Fruit fly (Drosophila melanogaster) whole organism, prepupa: Measurements from ENCODE around the gene Ets65A.

Experiments
- Blimp-1 ChIP-seq: fragments of 200-800 bp; sonication (Bioruptor generic); optimal IDR thresholded peaks from 3 replicates; lab custom pipeline; 2017; ENCODE audit warnings: missing biosample characterization, missing genetic modification characterization, mild to moderate bottlenecking, moderate library complexity, missing genetic modification reagents
- CG10631 ChIP-seq: fragments of 200-800 bp; sonication (Bioruptor generic); optimal IDR thresholded peaks from 2 replicates; lab custom pipeline; 2016; ENCODE audit warnings: missing biosample characterization, missing genetic modification characterization
- CG10669 ChIP-seq: fragments of 200-800 bp; sonication (Bioruptor generic); optimal IDR thresholded peaks from 3 replicates; lab custom pipeline; 2018; ENCODE audit warnings: missing biosample characterization, mild to moderate bottlenecking, missing genetic modification characterization, moderate library complexity
- CG11294 ChIP-seq: fragments of 200-800 bp; sonication (Bioruptor generic); IDR thresholded peaks from 2 replicates; pipeline ENCODE4 v1.3.6; 2022; ENCODE audit warnings: missing biosample characterization, missing genetic modification characterization
- CG11902 ChIP-seq: fragments of 200-800 bp; sonication (Bioruptor generic); optimal IDR thresholded peaks from 3 replicates; lab custom pipeline; 2016; ENCODE audit warnings: missing biosample characterization, missing genetic modification characterization
- CG15336 ChIP-seq: fragments of 200-800 bp; sonication (Bioruptor generic); IDR thresholded peaks from 2 replicates; pipeline ENCODE4 v1.3.6; 2022; ENCODE audit warnings: missing biosample characterization, missing genetic modification characterization
- CG1621 ChIP-seq: fragments of 200-800 bp; sonication (Bioruptor generic); optimal IDR thresholded peaks from 3 replicates; lab custom pipeline; 2018; ENCODE audit warnings: missing biosample characterization, mild to moderate bottlenecking, missing genetic modification characterization
- CG16779 ChIP-seq: fragments of 200-800 bp; sonication (Bioruptor generic); optimal IDR thresholded peaks from 3 replicates; lab custom pipeline; 2017; ENCODE audit warnings: missing biosample characterization, mild to moderate bottlenecking, missing genetic modification characterization
- CG3032 ChIP-seq: fragments of 200-800 bp; optimal IDR thresholded peaks from 2 replicates; lab custom pipeline; 2019; ENCODE audit warnings: missing biosample characterization, mild to moderate bottlenecking, missing genetic modification characterization, moderate library complexity
- CG31627 ChIP-seq: fragments of 200-800 bp; sonication (Bioruptor generic); optimal IDR thresholded peaks from 3 replicates; lab custom pipeline; 2016; ENCODE audit warnings: missing biosample characterization, missing genetic modification characterization
- CG3919 ChIP-seq: fragments of 200-800 bp; sonication (Bioruptor generic); optimal IDR thresholded peaks from 3 replicates; lab custom pipeline; 2016; ENCODE audit warnings: missing biosample characterization, missing genetic modification characterization
- CG4318 ChIP-seq: fragments of 200-800 bp; sonication (Bioruptor generic); optimal IDR thresholded peaks from 3 replicates; lab custom pipeline; 2017; ENCODE audit warnings: missing biosample characterization, mild to moderate bottlenecking, missing genetic modification characterization
- CG6276 ChIP-seq: fragments of 200-800 bp; sonication (Bioruptor generic); optimal IDR thresholded peaks from 2 replicates; lab custom pipeline; 2017; ENCODE audit warnings: missing biosample characterization, mild to moderate bottlenecking, missing genetic modification characterization
- CG6792 ChIP-seq: fragments of 200-800 bp; sonication (Bioruptor generic); optimal IDR thresholded peaks from 3 replicates; lab custom pipeline; 2016; ENCODE audit warnings: missing biosample characterization, missing genetic modification characterization
- CG6854 ChIP-seq: fragments of 200-800 bp; sonication (Bioruptor generic); optimal IDR thresholded peaks from 2 replicates; lab custom pipeline; 2017; ENCODE audit warnings: missing biosample characterization, mild to moderate bottlenecking, missing genetic modification characterization
- CG7368 ChIP-seq: fragments of 200-800 bp; sonication (Bioruptor generic); optimal IDR thresholded peaks from 3 replicates; lab custom pipeline; 2016; ENCODE audit warnings: missing biosample characterization, missing genetic modification characterization
- CG8119 ChIP-seq: fragments of 200-800 bp; sonication (Bioruptor generic); IDR thresholded peaks from 3 replicates; pipeline ENCODE4 v1.3.6; 2022; ENCODE audit warnings: missing biosample characterization, missing genetic modification characterization
- CG8319 ChIP-seq: fragments of 200-800 bp; sonication (Bioruptor generic); optimal IDR thresholded peaks from 3 replicates; lab custom pipeline; 2016; ENCODE audit warnings: missing biosample characterization, missing genetic modification characterization
- CG8632 ChIP-seq: fragments of 200-800 bp; sonication (Bioruptor generic); optimal IDR thresholded peaks from 3 replicates; lab custom pipeline; 2016; ENCODE audit warnings: missing biosample characterization, missing genetic modification characterization
- CG9139 ChIP-seq: fragments of 200-800 bp; sonication (Bioruptor generic); optimal IDR thresholded peaks from 3 replicates; lab custom pipeline; 2017; ENCODE audit warnings: missing biosample characterization, mild to moderate bottlenecking, missing genetic modification characterization
- Eip75B ChIP-seq: fragments of 200-800 bp; sonication (Bioruptor generic); optimal IDR thresholded peaks from 3 replicates; lab custom pipeline; 2016; ENCODE audit warnings: missing biosample characterization, missing genetic modification characterization
- Eip78C ChIP-seq: fragments of 200-800 bp; sonication (Bioruptor generic); peaks from one replicate; lab custom pipeline; 2016; ENCODE audit warnings: missing biosample characterization, missing genetic modification characterization
- Eip93F ChIP-seq: fragments of 200-800 bp; sonication (Bioruptor generic); optimal IDR thresholded peaks from 2 replicates; lab custom pipeline; 2016; ENCODE audit warnings: missing biosample characterization, mild to moderate bottlenecking, missing genetic modification characterization
- Ets21C ChIP-seq: fragments of 200-800 bp; sonication (Bioruptor generic); optimal IDR thresholded peaks from 3 replicates; lab custom pipeline; 2016; ENCODE audit warnings: missing biosample characterization, missing genetic modification characterization
- Gug ChIP-seq: fragments of 200-800 bp; sonication (Bioruptor generic); IDR thresholded peaks from 2 replicates; pipeline ENCODE4 v1.3.6; 2022; ENCODE audit warnings: missing biosample characterization, missing genetic modification characterization
- Hr38 ChIP-seq: sonication (Bioruptor generic); optimal IDR thresholded peaks from 2 replicates; lab custom pipeline; 2016; ENCODE audit warnings: missing biosample characterization, missing genetic modification characterization
- Hr39 ChIP-seq: fragments of 200-800 bp; sonication (Bioruptor generic); optimal IDR thresholded peaks from 2 replicates; lab custom pipeline; 2016; ENCODE audit warnings: missing biosample characterization, missing genetic modification characterization
- Lpt ChIP-seq: fragments of 200-800 bp; sonication (Bioruptor generic); optimal IDR thresholded peaks from 3 replicates; lab custom pipeline; 2016; ENCODE audit warnings: missing biosample characterization, missing genetic modification characterization
- Met ChIP-seq: fragments of 200-800 bp; sonication (Bioruptor generic); optimal IDR thresholded peaks from 3 replicates; lab custom pipeline; 2016; ENCODE audit warnings: missing biosample characterization, missing genetic modification characterization
- OdsH ChIP-seq: fragments of 200-800 bp; sonication (Bioruptor generic); optimal IDR thresholded peaks from 3 replicates; lab custom pipeline; 2016; ENCODE audit warnings: missing biosample characterization, missing genetic modification characterization
- Sox102F ChIP-seq: fragments of 200-800 bp; sonication (Bioruptor generic); optimal IDR thresholded peaks from 2 replicates; lab custom pipeline; 2016; ENCODE audit warnings: missing biosample characterization, mild to moderate bottlenecking, missing genetic modification characterization
- Sox14 ChIP-seq: fragments of 200-800 bp; sonication (Bioruptor generic); optimal IDR thresholded peaks from 3 replicates; lab custom pipeline; 2016; ENCODE audit warnings: missing biosample characterization, missing genetic modification characterization
- Sox15 ChIP-seq: fragments of 200-800 bp; sonication (Bioruptor generic); optimal IDR thresholded peaks from 3 replicates; lab custom pipeline; 2016; ENCODE audit warnings: missing biosample characterization, missing genetic modification characterization
- achi ChIP-seq: fragments of 200-800 bp; sonication (Bioruptor generic); optimal IDR thresholded peaks from 3 replicates; lab custom pipeline; 2016; ENCODE audit warnings: missing biosample characterization, missing genetic modification characterization
- acj6 ChIP-seq: fragments of 200-800 bp; sonication (Bioruptor generic); optimal IDR thresholded peaks from 3 replicates; lab custom pipeline; 2016; ENCODE audit warnings: missing biosample characterization, missing genetic modification characterization
- cyc ChIP-seq: fragments of 200-800 bp; sonication (Bioruptor generic); optimal IDR thresholded peaks from 3 replicates; lab custom pipeline; 2016; ENCODE audit warnings: missing biosample characterization, missing genetic modification characterization
- dac ChIP-seq: fragments of 200-800 bp; sonication (Bioruptor generic); optimal IDR thresholded peaks from 2 replicates; lab custom pipeline; 2017; ENCODE audit warnings: missing biosample characterization, mild to moderate bottlenecking, missing genetic modification characterization
- eg ChIP-seq: fragments of 200-800 bp; sonication (Bioruptor generic); IDR thresholded peaks from 3 replicates; pipeline ENCODE4 v1.3.6; 2022; ENCODE audit warnings: missing biosample characterization, missing genetic modification characterization
- esn ChIP-seq: fragments of 200-800 bp; sonication (Bioruptor generic); optimal IDR thresholded peaks from 2 replicates; lab custom pipeline; 2016; ENCODE audit warnings: missing biosample characterization, mild to moderate bottlenecking, missing genetic modification characterization, moderate library complexity
- fd59A ChIP-seq: fragments of 200-800 bp; sonication (Bioruptor generic); optimal IDR thresholded peaks from 2 replicates; lab custom pipeline; 2017; ENCODE audit warnings: missing biosample characterization, mild to moderate bottlenecking, missing genetic modification characterization, missing genetic modification reagents
- fd85E ChIP-seq: fragments of 200-800 bp; sonication (Bioruptor generic); optimal IDR thresholded peaks from 3 replicates; lab custom pipeline; 2016; ENCODE audit warnings: missing biosample characterization, missing genetic modification characterization
- fkh ChIP-seq: fragments of 200-800 bp; sonication (Bioruptor generic); optimal IDR thresholded peaks from 3 replicates; lab custom pipeline; 2017; ENCODE audit warnings: missing biosample characterization, mild to moderate bottlenecking, missing genetic modification characterization, moderate library complexity
- net ChIP-seq: fragments of 200-800 bp; sonication (Bioruptor generic); optimal IDR thresholded peaks from 3 replicates; lab custom pipeline; 2016; ENCODE audit warnings: missing biosample characterization, missing genetic modification characterization
- pdm3 ChIP-seq: fragments of 200-800 bp; sonication (Bioruptor generic); optimal IDR thresholded peaks from 3 replicates; lab custom pipeline; 2016; ENCODE audit warnings: missing biosample characterization, missing genetic modification characterization
- salr ChIP-seq, 2 experiments: fragments of 200-800 bp; sonication (Bioruptor generic); optimal IDR thresholded peaks; 3 replicates each; lab custom pipeline; 2016 to 2018; ENCODE audit warnings: missing biosample characterization in 2 of 2, missing genetic modification characterization in 2 of 2, mild to moderate bottlenecking in 1 of 2
- spab ChIP-seq: fragments of 200-800 bp; sonication (Bioruptor generic); optimal IDR thresholded peaks from 2 replicates; lab custom pipeline; 2017; ENCODE audit warnings: missing biosample characterization, mild to moderate bottlenecking, missing genetic modification characterization, missing genetic modification reagents
- ss ChIP-seq, 2 experiments: fragments of 200-800 bp; sonication (Bioruptor generic); optimal IDR thresholded peaks; 2 replicates in 1 of 2; 3 replicates in 1 of 2; lab custom pipeline; 2017 to 2018; ENCODE audit warnings: mild to moderate bottlenecking in 2 of 2, missing biosample characterization in 2 of 2, missing genetic modification characterization in 2 of 2, moderate library complexity in 1 of 2
- svp ChIP-seq: fragments of 200-800 bp; sonication (Bioruptor generic); peaks from one replicate; lab custom pipeline; 2016; ENCODE audit warnings: missing biosample characterization, missing genetic modification characterization
- vri ChIP-seq: fragments of 200-800 bp; sonication (Bioruptor generic); optimal IDR thresholded peaks from 3 replicates; lab custom pipeline; 2016; ENCODE audit warnings: missing biosample characterization, mild to moderate bottlenecking, missing genetic modification characterization

Ets65A gene

dm6 chr3L:6082561-6082960, 14.9 kb upstream of the Ets65A start, which contains the start of gene CG13293:
CG13293 (plus strand) TSS chr3L:6082883.
- TF ChIP-seq achi, result peak; percentile 88
- TF ChIP-seq Blimp-1 (GFP tag; lab: Kevin White, UChicago), result no peak
- TF ChIP-seq acj6 (GFP tag; lab: Kevin White, UChicago), result no peak
- no peak for TF ChIP-seq pdm3 (GFP tag; lab: Kevin White, UChicago)
- TF ChIP-seq Sox14 (GFP tag; lab: Kevin White, UChicago), result no peak
- no peak for TF ChIP-seq CG10669 (GFP tag; lab: Kevin White, UChicago)
- TF ChIP-seq CG8119 (GFP tag; lab: Robert Waterston, UW), result no peak
- TF ChIP-seq Sox102F, result no peak
- TF ChIP-seq Eip78C (GFP tag; lab: Kevin White, UChicago), result no peak
- TF ChIP-seq, all 60 proteins: peak for 1

DNA sequence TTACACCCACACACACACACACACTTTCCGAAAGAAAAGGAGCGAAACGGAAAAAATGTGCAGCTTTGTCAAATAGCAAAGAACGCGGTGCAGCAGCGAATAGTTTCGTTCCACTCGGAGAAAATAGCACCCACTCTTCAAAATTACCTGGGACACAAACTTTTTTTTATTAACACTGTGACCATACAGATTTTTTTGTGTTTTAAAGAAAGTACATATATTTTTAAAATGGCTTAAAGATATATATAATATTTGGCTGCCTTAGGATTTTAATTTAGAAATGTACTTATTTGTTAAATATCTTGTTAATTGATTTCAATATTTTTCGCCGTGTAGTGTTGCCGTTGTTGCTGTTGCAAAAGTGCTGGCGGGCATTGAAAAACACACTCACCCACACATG, 13.0 kb upstream of the Ets65A start:
- no peak for TF ChIP-seq net (GFP tag; lab: Kevin White, UChicago)
- peak; percentile 46 for TF ChIP-seq pdm3 (GFP tag; lab: Kevin White, UChicago)
- TF ChIP-seq vri (GFP tag; lab: Kevin White, UChicago), result no peak
- peak; percentile 56 for TF ChIP-seq CG4318 (GFP tag; lab: Kevin White, UChicago)
- no peak for TF ChIP-seq CG11902 (GFP tag; lab: Kevin White, UChicago)
- peak; percentile 38 for TF ChIP-seq svp (GFP tag; lab: Kevin White, UChicago)
- no peak for TF ChIP-seq CG31627 (GFP tag; lab: Kevin White, UChicago)
- TF ChIP-seq Hr38 (GFP tag; lab: Kevin White, UChicago), result no peak
- peak; percentile 73 for TF ChIP-seq CG8119 (GFP tag; lab: Robert Waterston, UW)
- peak; percentile 6 for TF ChIP-seq esn (GFP tag; lab: Kevin White, UChicago)
- peak; percentile 64 for TF ChIP-seq OdsH (GFP tag; lab: Kevin White, UChicago)
- no peak for TF ChIP-seq Ets21C
- peak; percentile 19 for TF ChIP-seq CG10669 (GFP tag; lab: Kevin White, UChicago)
- no peak for TF ChIP-seq fd59A (GFP tag; lab: Kevin White, UChicago)
- TF ChIP-seq dac (GFP tag; lab: Kevin White, UChicago), result no peak
- TF ChIP-seq Blimp-1 (GFP tag; lab: Kevin White, UChicago), result no peak
- peak; percentile 63 for TF ChIP-seq CG10631
- no peak for TF ChIP-seq CG1621
- TF ChIP-seq Lpt (GFP tag; lab: Kevin White, UChicago), result no peak
- TF ChIP-seq CG6276 (GFP tag; lab: Kevin White, UChicago), result peak; percentile 19
- peak; percentile 75 for TF ChIP-seq CG15336 (GFP tag; lab: Robert Waterston, UW)
- TF ChIP-seq Met (GFP tag; lab: Kevin White, UChicago), result no peak
- no peak; the same call in 2 of the 3 replicates for TF ChIP-seq eg (GFP tag; lab: Robert Waterston, UW)
- TF ChIP-seq CG11294, result no peak; the same call in 1 of the 2 replicates
- peak; percentile 45 for TF ChIP-seq Gug (GFP tag; lab: Robert Waterston, UW)
- peak; percentile 46 for TF ChIP-seq acj6 (GFP tag; lab: Kevin White, UChicago)
- no peak for TF ChIP-seq Sox102F
- peak; percentile 14 for TF ChIP-seq CG3919
- peak; percentile 82 for TF ChIP-seq Eip78C (GFP tag; lab: Kevin White, UChicago)
- TF ChIP-seq fkh (GFP tag; lab: Kevin White, UChicago), result no peak
- no peak for TF ChIP-seq CG9139 (GFP tag; lab: Kevin White, UChicago)
- no peak for TF ChIP-seq CG8319 (GFP tag; lab: Kevin White, UChicago)
- TF ChIP-seq fd85E, result no peak
- no peak for TF ChIP-seq CG8632 (GFP tag; lab: Kevin White, UChicago)
- peak; percentile 9 for TF ChIP-seq Eip75B (GFP tag; lab: Kevin White, UChicago)
- TF ChIP-seq Eip93F, result no peak
- no peak for TF ChIP-seq Hr39 (GFP tag; lab: Kevin White, UChicago)
- TF ChIP-seq CG7368, result no peak
- peak in 1 of 2 experiments; percentile 46 for TF ChIP-seq salr (GFP tag; optimal IDR thresholded peaks at IDR 0.05; lab: Kevin White, UChicago)
- TF ChIP-seq CG6854 (GFP tag; lab: Kevin White, UChicago), result no peak
- TF ChIP-seq CG3032 (tag; lab: Kevin White, UChicago), result peak; percentile 26
- TF ChIP-seq achi, result peak; percentile 45
- no peak for TF ChIP-seq CG6792 (GFP tag; lab: Kevin White, UChicago)
- no peak for TF ChIP-seq spab (GFP tag; lab: Kevin White, UChicago)
- peak; percentile 7 for TF ChIP-seq Sox14 (GFP tag; lab: Kevin White, UChicago)
- TF ChIP-seq CG16779, result no peak
- TF ChIP-seq cyc (GFP tag; lab: Kevin White, UChicago), result no peak
- no peak for TF ChIP-seq Sox15
- TF ChIP-seq ss (GFP tag; optimal IDR thresholded peaks at IDR 0.05; lab: Kevin White, UChicago), result no peak
